Worm (Caenorhabditis elegans) whole organism, mixed stage, embryonic: ENCODE data around the gene nduf-11.

Experiments used
- M03D4.4 ChIP-seq: sonication (generic microtip); optimal IDR thresholded peaks from 2 replicates; lab custom pipeline; 2017; ENCODE audit warnings: mild to moderate bottlenecking, missing genetic modification characterization, missing compliant biosample characterization
- bed-3 ChIP-seq: fragments of 200-800 bp; sonication (Bioruptor generic); optimal IDR thresholded peaks from 3 replicates; lab custom pipeline; 2018; ENCODE audit warnings: mild to moderate bottlenecking, missing genetic modification characterization, moderate library complexity, missing compliant biosample characterization
- blmp-1 ChIP-seq: fragments of 150-350 bp; optimal IDR thresholded peaks from 2 replicates; lab custom pipeline; 2014; ENCODE audit warnings: missing biosample characterization, missing genetic modification characterization
- ceh-39 ChIP-seq: fragments of 150-350 bp; optimal IDR thresholded peaks from 2 replicates; lab custom pipeline; 2014; ENCODE audit warnings: missing biosample characterization, missing genetic modification characterization
- ceh-43 ChIP-seq: fragments of 200-800 bp; sonication (Bioruptor generic); optimal IDR thresholded peaks from 2 replicates; lab custom pipeline; 2018; ENCODE audit warnings: mild to moderate bottlenecking, missing genetic modification characterization, moderate library complexity, missing compliant biosample characterization
- ceh-83 ChIP-seq: fragments of 200-800 bp; sonication (Bioruptor generic); optimal IDR thresholded peaks from 2 replicates; lab custom pipeline; 2018; ENCODE audit warnings: mild to moderate bottlenecking, missing genetic modification characterization, missing compliant biosample characterization
- ces-1 ChIP-seq: fragments of 150-350 bp; optimal IDR thresholded peaks from 2 replicates; lab custom pipeline; 2014; ENCODE audit warnings: missing biosample characterization, missing genetic modification reagents, missing genetic modification characterization
- cnd-1 ChIP-seq: fragments of 200-800 bp; sonication (Bioruptor generic); optimal IDR thresholded peaks from 2 replicates; lab custom pipeline; 2018; ENCODE audit warnings: mild to moderate bottlenecking, missing genetic modification characterization, missing compliant biosample characterization
- drap-1 ChIP-seq: fragments of 200-800 bp; sonication (Bioruptor generic); optimal IDR thresholded peaks from 3 replicates; lab custom pipeline; 2018; ENCODE audit warnings: mild to moderate bottlenecking, missing genetic modification characterization, missing compliant biosample characterization
- elt-1 ChIP-seq: sonication (generic microtip); optimal IDR thresholded peaks from 2 replicates; lab custom pipeline; 2017; ENCODE audit warnings: missing genetic modification characterization, mild to moderate bottlenecking, missing compliant biosample characterization, antibody characterized with exemption, moderate library complexity, borderline replicate concordance; ENCODE audit not compliant: insufficient read depth
- elt-3 ChIP-seq: fragments of 150-350 bp; optimal IDR thresholded peaks from 2 replicates; lab custom pipeline; 2014; ENCODE audit warnings: missing biosample characterization, missing genetic modification characterization
- flh-1 ChIP-seq: fragments of 200-800 bp; sonication (Bioruptor generic); optimal IDR thresholded peaks from 2 replicates; lab custom pipeline; 2018; ENCODE audit warnings: mild to moderate bottlenecking, missing genetic modification characterization, moderate library complexity, missing compliant biosample characterization
- ham-2 ChIP-seq: fragments of 200-800 bp; sonication (Bioruptor generic); optimal IDR thresholded peaks from 2 replicates; lab custom pipeline; 2018; ENCODE audit warnings: mild to moderate bottlenecking, missing genetic modification characterization, missing compliant biosample characterization
- hlh-1 ChIP-seq: fragments of 150-350 bp; optimal IDR thresholded peaks from 2 replicates; lab custom pipeline; 2014; ENCODE audit warnings: missing biosample characterization, missing genetic modification reagents, missing genetic modification characterization
- lin-13 ChIP-seq: fragments of 150-350 bp; optimal IDR thresholded peaks from 2 replicates; lab custom pipeline; 2014; ENCODE audit warnings: missing biosample characterization, missing genetic modification characterization
- lin-32 ChIP-seq: fragments of 200-800 bp; sonication (Bioruptor generic); optimal IDR thresholded peaks from 2 replicates; lab custom pipeline; 2018; ENCODE audit warnings: mild to moderate bottlenecking, missing genetic modification characterization, missing compliant biosample characterization
- lsy-2 ChIP-seq: fragments of 150-350 bp; optimal IDR thresholded peaks from 2 replicates; lab custom pipeline; 2014; ENCODE audit warnings: missing biosample characterization, missing genetic modification characterization
- mab-5 ChIP-seq: fragments of 150-350 bp; optimal IDR thresholded peaks from 2 replicates; lab custom pipeline; 2014; ENCODE audit warnings: missing biosample characterization, missing genetic modification characterization
- mep-1 ChIP-seq: fragments of 150-350 bp; optimal IDR thresholded peaks from 2 replicates; lab custom pipeline; 2017; ENCODE audit warnings: missing biosample characterization, missing genetic modification reagents, missing genetic modification characterization, inconsistent platforms
- mls-2 ChIP-seq: sonication (generic microtip); optimal IDR thresholded peaks from 2 replicates; lab custom pipeline; 2016; ENCODE audit warnings: mild to moderate bottlenecking, missing genetic modification characterization, moderate library complexity, missing compliant biosample characterization
- nhr-12 ChIP-seq: fragments of 150-350 bp; optimal IDR thresholded peaks from 2 replicates; lab custom pipeline; 2014; ENCODE audit warnings: missing biosample characterization, missing genetic modification characterization
- nhr-2 ChIP-seq: fragments of 150-350 bp; optimal IDR thresholded peaks from 2 replicates; lab custom pipeline; 2014; ENCODE audit warnings: missing biosample characterization, missing genetic modification characterization
- nhr-237 ChIP-seq: fragments of 150-350 bp; optimal IDR thresholded peaks from 2 replicates; lab custom pipeline; 2014; ENCODE audit warnings: missing biosample characterization, missing genetic modification characterization
- nhr-28 ChIP-seq: fragments of 150-350 bp; optimal IDR thresholded peaks from 2 replicates; lab custom pipeline; 2014; ENCODE audit warnings: missing biosample characterization, missing genetic modification characterization
- pha-4 ChIP-seq: fragments of 150-350 bp; optimal IDR thresholded peaks from 2 replicates; lab custom pipeline; 2018; ENCODE audit warnings: missing biosample characterization, missing genetic modification reagents, missing genetic modification characterization
- sem-2 ChIP-seq: fragments of 200-800 bp; sonication (Bioruptor generic); optimal IDR thresholded peaks from 2 replicates; lab custom pipeline; 2018; ENCODE audit warnings: mild to moderate bottlenecking, missing genetic modification characterization, missing compliant biosample characterization
- snpc-4 ChIP-seq: fragments of 150-350 bp; optimal IDR thresholded peaks from 2 replicates; lab custom pipeline; 2014; ENCODE audit warnings: missing biosample characterization, missing genetic modification characterization
- sptf-1 ChIP-seq: sonication (generic microtip); optimal IDR thresholded peaks from 2 replicates; lab custom pipeline; 2017; ENCODE audit warnings: mild to moderate bottlenecking, missing genetic modification characterization, moderate library complexity, missing compliant biosample characterization
- tbx-8 ChIP-seq: fragments of 200-800 bp; sonication (Bioruptor generic); optimal IDR thresholded peaks from 2 replicates; lab custom pipeline; 2018; ENCODE audit warnings: mild to moderate bottlenecking, missing genetic modification characterization, moderate library complexity, missing compliant biosample characterization
- unc-120 ChIP-seq: sonication (generic microtip); optimal IDR thresholded peaks from 2 replicates; lab custom pipeline; 2017; ENCODE audit warnings: missing genetic modification characterization, missing compliant biosample characterization; ENCODE audit not compliant: poor library complexity, severe bottlenecking
- unc-39 ChIP-seq: fragments of 150-350 bp; optimal IDR thresholded peaks from 2 replicates; lab custom pipeline; 2014; ENCODE audit warnings: missing biosample characterization, missing genetic modification characterization
- unc-62 ChIP-seq: fragments of 150-350 bp; optimal IDR thresholded peaks from 2 replicates; lab custom pipeline; 2014; ENCODE audit warnings: missing biosample characterization, missing genetic modification reagents, missing genetic modification characterization
- zip-8 ChIP-seq: fragments of 150-350 bp; optimal IDR thresholded peaks from 2 replicates; lab custom pipeline; 2014; ENCODE audit warnings: missing biosample characterization, missing genetic modification characterization
- ztf-11 ChIP-seq: fragments of 150-350 bp; optimal IDR thresholded peaks from 2 replicates; lab custom pipeline; 2014; ENCODE audit warnings: missing biosample characterization, missing genetic modification characterization

Gene nduf-11

ce11 chrII:11345570-11346029 is at the start of gene nduf-11:
nduf-11 (minus strand) TSS chrII:11345620.
- TF ChIP-seq mep-1 (peak; percentile 86), zip-8 (no peak), pha-4 (tag; lab: Kevin White, UChicago) (peak; percentile 64), cnd-1 (tag; lab: Kevin White, UChicago) (no peak), flh-1 (GFP tag; lab: Kevin White, UChicago) (no peak), blmp-1 (no peak), mls-2 (tag; lab: Kevin White, UChicago) (peak; percentile 36), ces-1 (GFP tag; lab: Kevin White, UChicago) (peak; percentile 63), ceh-43 (GFP tag; lab: Kevin White, UChicago) (peak; percentile 70), M03D4.4 (tag; lab: Kevin White, UChicago) (peak; percentile 77), elt-1 (tag; lab: Kevin White, UChicago) (no peak), ztf-11 (tag; lab: Kevin White, UChicago) (no peak), lsy-2 (peak; percentile 86), hlh-1 (tag; lab: Kevin White, UChicago) (peak; percentile 42), lin-13 (tag; lab: Kevin White, UChicago) (peak; percentile 62), nhr-237 (tag; lab: Kevin White, UChicago) (peak; percentile 78), unc-62 (peak; percentile 3), bed-3 (peak; percentile 10), elt-3 (tag; lab: Kevin White, UChicago) (no peak), sptf-1 (tag; lab: Kevin White, UChicago) (peak; percentile 78), unc-120 (peak; percentile 15)

- TF ChIP-seq M03D4.4 (tag; lab: Kevin White, UChicago) (no peak), mab-5 (tag; lab: Kevin White, UChicago) (no peak), ces-1 (GFP tag; lab: Kevin White, UChicago) (no peak), bed-3 (no peak), elt-1 (tag; lab: Kevin White, UChicago) (no peak), unc-62 (no peak), pha-4 (tag; lab: Kevin White, UChicago) (peak; percentile 72), ceh-39 (tag; lab: Kevin White, UChicago) (no peak), mls-2 (tag; lab: Kevin White, UChicago) (peak; percentile 3), sptf-1 (tag; lab: Kevin White, UChicago) (peak; percentile 34)
Measured at ce11 chrII:11393787-11394186, 48.4 kb upstream of the nduf-11 start.

ce11 chrII:11392390-11392789 is 47.0 kb upstream of the nduf-11 start:
- no peak for TF ChIP-seq unc-120
- no peak for TF ChIP-seq lin-32 (GFP tag; lab: Kevin White, UChicago)
- TF ChIP-seq nhr-2 (tag; lab: Kevin White, UChicago): no peak
- TF ChIP-seq pha-4 (tag; lab: Kevin White, UChicago): no peak
- TF ChIP-seq elt-1 (tag; lab: Kevin White, UChicago): no peak
- TF ChIP-seq ceh-83 (GFP tag; lab: Kevin White, UChicago): no peak
- no peak for TF ChIP-seq flh-1 (GFP tag; lab: Kevin White, UChicago)
- TF ChIP-seq zip-8: no peak
- TF ChIP-seq unc-62: no peak
- no peak for TF ChIP-seq nhr-28
- TF ChIP-seq lsy-2: no peak
- TF ChIP-seq, all 35 proteins: peak for 0

ce11 chrII:11390865-11391264 is 45.4 kb upstream of the nduf-11 start, which contains the start of gene shn-1:
shn-1 (minus strand) TSS chrII:11390965.
- no peak for TF ChIP-seq lin-13 (tag; lab: Kevin White, UChicago)
- TF ChIP-seq drap-1 (GFP tag; lab: Kevin White, UChicago): no peak
- TF ChIP-seq nhr-12 (tag; lab: Kevin White, UChicago): no peak
- no peak for TF ChIP-seq zip-8
- TF ChIP-seq snpc-4 (tag; lab: Kevin White, UChicago): no peak
- no peak for TF ChIP-seq bed-3
- no peak for TF ChIP-seq tbx-8
- no peak for TF ChIP-seq ham-2 (GFP tag; lab: Kevin White, UChicago)
- TF ChIP-seq sem-2 (GFP tag; lab: Kevin White, UChicago): no peak
- no peak for TF ChIP-seq unc-39
- no peak for TF ChIP-seq mep-1
- TF ChIP-seq mab-5 (tag; lab: Kevin White, UChicago): no peak
- no peak for TF ChIP-seq nhr-237 (tag; lab: Kevin White, UChicago)
- no peak for TF ChIP-seq cnd-1 (tag; lab: Kevin White, UChicago)
